Worm (Caenorhabditis elegans) whole organism, L3 larva: ENCODE results near the gene Y57E12AL.1.

Experiments
- R02D3.7 ChIP-seq: fragments of 150-350 bp; optimal IDR thresholded peaks from 2 replicates; lab custom pipeline; 2014; ENCODE audit warnings: missing biosample characterization, missing genetic modification characterization
- ZK546.5 ChIP-seq: sonication (generic microtip); optimal IDR thresholded peaks from 2 replicates; lab custom pipeline; 2017; ENCODE audit warnings: missing biosample characterization, missing genetic modification characterization
- aly-2 ChIP-seq: fragments of 150-350 bp; optimal IDR thresholded peaks from 2 replicates; lab custom pipeline; 2014; ENCODE audit warnings: missing biosample characterization, missing genetic modification characterization
- ama-1 ChIP-seq: fragments of 150-350 bp; optimal IDR thresholded peaks from 2 replicates; lab custom pipeline; 2018
- ceh-16 ChIP-seq: sonication (generic microtip); optimal IDR thresholded peaks from 2 replicates; lab custom pipeline; 2017; ENCODE audit warnings: missing biosample characterization, missing genetic modification characterization
- ceh-28 ChIP-seq: fragments of 150-350 bp; optimal IDR thresholded peaks from 2 replicates; lab custom pipeline; 2014; ENCODE audit warnings: missing biosample characterization, missing genetic modification reagents, missing genetic modification characterization
- ceh-82 ChIP-seq: fragments of 150-350 bp; optimal IDR thresholded peaks from 2 replicates; lab custom pipeline; 2014; ENCODE audit warnings: missing biosample characterization, missing genetic modification characterization
- ceh-9 ChIP-seq: sonication (generic microtip); optimal IDR thresholded peaks from 2 replicates; lab custom pipeline; 2018; ENCODE audit warnings: missing biosample characterization, missing genetic modification characterization
- daf-12 ChIP-seq: fragments of 150-350 bp; optimal IDR thresholded peaks from 2 replicates; lab custom pipeline; 2014; ENCODE audit warnings: missing biosample characterization, missing genetic modification reagents, missing genetic modification characterization
- egl-5 ChIP-seq: fragments of 150-350 bp; optimal IDR thresholded peaks from 2 replicates; lab custom pipeline; 2017; ENCODE audit warnings: missing biosample characterization, missing genetic modification reagents, missing genetic modification characterization, inconsistent platforms
- elt-2 ChIP-seq: sonication (generic microtip); optimal IDR thresholded peaks from 2 replicates; lab custom pipeline; 2016; ENCODE audit warnings: missing genetic modification reagents, mild to moderate bottlenecking, missing genetic modification characterization, missing compliant biosample characterization
- elt-3 ChIP-seq, 3 experiments: fragments of 150-350 bp in 1 of 3; sonication (generic microtip) in 2 of 3; optimal IDR thresholded peaks; 2 replicates in 2 of 3; 4 replicates in 1 of 3; lab custom pipeline; 2014 to 2017; ENCODE audit warnings: missing biosample characterization in 3 of 3, missing genetic modification characterization in 3 of 3
- eor-1 ChIP-seq, 2 experiments: fragments of 150-350 bp; optimal IDR thresholded peaks; 2 replicates each; lab custom pipeline; 2014 to 2018; ENCODE audit warnings: missing biosample characterization in 2 of 2, missing genetic modification characterization in 2 of 2
- fkh-10 ChIP-seq: sonication (generic microtip); optimal IDR thresholded peaks from 2 replicates; lab custom pipeline; 2017; ENCODE audit warnings: missing biosample characterization, missing genetic modification reagents, missing genetic modification characterization
- fos-1 ChIP-seq: fragments of 150-350 bp; optimal IDR thresholded peaks from 2 replicates; lab custom pipeline; 2014; ENCODE audit warnings: missing biosample characterization, missing genetic modification characterization
- jun-1 ChIP-seq: fragments of 150-350 bp; optimal IDR thresholded peaks from 2 replicates; lab custom pipeline; 2014; ENCODE audit warnings: missing biosample characterization, missing genetic modification reagents, missing genetic modification characterization
- lin-15B ChIP-seq: fragments of 150-350 bp; optimal IDR thresholded peaks from 2 replicates; lab custom pipeline; 2014; ENCODE audit warnings: missing biosample characterization, missing genetic modification characterization
- lin-39 ChIP-seq: fragments of 150-350 bp; optimal IDR thresholded peaks from 2 replicates; lab custom pipeline; 2018; ENCODE audit warnings: missing biosample characterization, missing genetic modification reagents, missing genetic modification characterization
- lsy-12 ChIP-seq: sonication (generic microtip); optimal IDR thresholded peaks from 2 replicates; lab custom pipeline; 2016; ENCODE audit warnings: mild to moderate bottlenecking, missing genetic modification characterization, missing compliant biosample characterization
- mdl-1 ChIP-seq: fragments of 150-350 bp; optimal IDR thresholded peaks from 2 replicates; lab custom pipeline; 2014; ENCODE audit warnings: missing biosample characterization, missing genetic modification characterization
- mml-1 ChIP-seq: fragments of 150-350 bp; sonication (generic microtip); optimal IDR thresholded peaks from 3 replicates; lab custom pipeline; 2014; ENCODE audit warnings: missing biosample characterization, missing genetic modification characterization
- nhr-23 ChIP-seq: fragments of 150-350 bp; optimal IDR thresholded peaks from 2 replicates; lab custom pipeline; 2014; ENCODE audit warnings: missing biosample characterization, missing genetic modification reagents, missing genetic modification characterization
- nhr-237 ChIP-seq: fragments of 150-350 bp; optimal IDR thresholded peaks from 2 replicates; lab custom pipeline; 2014; ENCODE audit warnings: missing biosample characterization, missing genetic modification characterization
- nhr-25 ChIP-seq: sonication (generic microtip); optimal IDR thresholded peaks from 2 replicates; lab custom pipeline; 2017; ENCODE audit warnings: missing biosample characterization, missing genetic modification characterization
- nhr-28 ChIP-seq: fragments of 150-350 bp; optimal IDR thresholded peaks from 2 replicates; lab custom pipeline; 2014; ENCODE audit warnings: missing biosample characterization, missing genetic modification characterization
- nhr-67 ChIP-seq: fragments of 150-350 bp; optimal IDR thresholded peaks from 2 replicates; lab custom pipeline; 2014; ENCODE audit warnings: missing biosample characterization, missing genetic modification characterization
- nhr-76 ChIP-seq: fragments of 150-350 bp; sonication (generic microtip); optimal IDR thresholded peaks from 5 replicates; lab custom pipeline; 2014; ENCODE audit warnings: missing biosample characterization, missing genetic modification characterization
- nhr-77 ChIP-seq: fragments of 150-350 bp; optimal IDR thresholded peaks from 2 replicates; lab custom pipeline; 2014; ENCODE audit warnings: missing biosample characterization, missing genetic modification characterization
- pqm-1 ChIP-seq: fragments of 150-350 bp; optimal IDR thresholded peaks from 2 replicates; lab custom pipeline; 2017; ENCODE audit warnings: missing biosample characterization, missing genetic modification characterization, inconsistent platforms
- sea-2 ChIP-seq: fragments of 150-350 bp; sonication (generic microtip); optimal IDR thresholded peaks from 4 replicates; lab custom pipeline; 2014; ENCODE audit warnings: missing biosample characterization, missing genetic modification reagents, missing genetic modification characterization
- skn-1 ChIP-seq: fragments of 150-350 bp; optimal IDR thresholded peaks from 2 replicates; lab custom pipeline; 2014; ENCODE audit warnings: missing biosample characterization, missing genetic modification characterization
- snpc-4 ChIP-seq: fragments of 150-350 bp; optimal IDR thresholded peaks from 2 replicates; lab custom pipeline; 2014; ENCODE audit warnings: missing biosample characterization, missing genetic modification characterization
- tbx-2 ChIP-seq: sonication (generic microtip); optimal IDR thresholded peaks from 2 replicates; lab custom pipeline; 2016; ENCODE audit warnings: mild to moderate bottlenecking, missing genetic modification characterization, missing compliant biosample characterization
- unc-39 ChIP-seq: sonication (generic microtip); optimal IDR thresholded peaks from 4 replicates; lab custom pipeline; 2017; ENCODE audit warnings: missing biosample characterization, missing genetic modification characterization
- unc-62 ChIP-seq: fragments of 150-350 bp; sonication (generic microtip); optimal IDR thresholded peaks from 4 replicates; lab custom pipeline; 2014; ENCODE audit warnings: missing biosample characterization, missing genetic modification reagents, missing genetic modification characterization
- zag-1 ChIP-seq: fragments of 150-350 bp; optimal IDR thresholded peaks from 2 replicates; lab custom pipeline; 2014; ENCODE audit warnings: missing biosample characterization, missing genetic modification characterization

Y57E12AL.1 gene

DNA sequence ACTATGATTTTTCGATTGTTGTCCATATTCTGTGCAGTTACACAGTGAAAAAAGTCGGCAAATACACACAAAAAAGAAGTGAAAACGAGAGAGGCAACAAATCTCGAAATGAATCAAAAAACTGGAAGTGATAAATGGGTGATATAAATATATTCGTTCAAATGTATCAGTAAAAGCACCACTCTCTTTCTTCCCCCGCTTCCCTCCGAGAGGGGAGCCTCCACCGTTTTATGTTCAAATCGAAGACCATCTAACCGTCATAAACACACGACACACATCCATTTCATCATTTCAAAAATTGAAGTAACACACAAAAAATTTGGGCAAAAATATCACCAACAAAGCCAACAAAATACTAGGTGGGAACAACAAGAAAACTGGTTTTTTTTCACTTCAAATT lies 33.3 kb upstream of the Y57E12AL.1 start, which contains the start of gene F20A1.6:
Gene F20A1.6, minus strand, starts transcription at position 101 of the 400 bp plus-strand sequence.
- TF ChIP-seq ZK546.5 (no peak), nhr-77 (tag; lab: Kevin White, UChicago) (no peak), unc-62 (GFP tag; lab: Kevin White, UChicago) (no peak), egl-5 (no peak), lin-39 (tag; lab: Kevin White, UChicago) (no peak), mdl-1 (no peak), ceh-9 (tag; lab: Kevin White, UChicago) (no peak), daf-12 (no peak), mml-1 (no peak), elt-2 (tag; lab: Kevin White, UChicago) (no peak), fkh-10 (no peak), ceh-28 (tag; lab: Kevin White, UChicago) (no peak), elt-3 (tag; optimal IDR thresholded peaks at IDR 0.05; lab: Kevin White, UChicago) (no peak)

DNA sequence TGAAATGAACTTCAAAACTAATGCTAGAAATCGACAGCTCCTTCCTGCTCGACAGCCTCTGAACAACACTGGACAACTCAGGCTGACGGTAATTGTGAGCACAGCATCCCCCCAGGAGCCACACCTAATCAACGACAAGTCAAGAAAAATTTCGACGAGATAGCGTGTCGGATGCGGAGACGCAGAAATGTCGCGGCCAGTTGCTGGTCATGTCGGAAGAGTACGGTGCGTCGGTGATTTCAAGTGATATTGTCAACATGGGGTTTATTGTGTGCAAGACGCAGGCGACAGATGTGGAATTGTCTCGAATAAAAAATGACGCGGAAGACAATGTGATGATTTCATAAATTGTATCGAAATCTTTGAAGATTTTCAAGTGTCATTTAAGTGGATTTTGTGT lies 23.9 kb upstream of the Y57E12AL.1 start, which contains the start of gene twk-11:
Gene twk-11, minus strand, starts transcription at position 101 of the 400 bp plus-strand sequence.
- TF ChIP-seq ama-1 (lab: Kevin White, UChicago) (no peak), eor-1 (tag; optimal IDR thresholded peaks at IDR 0.05; lab: Kevin White, UChicago) (no peak), nhr-237 (tag; lab: Kevin White, UChicago) (no peak), lin-15B (tag; lab: Kevin White, UChicago) (no peak), daf-12 (no peak), lin-39 (tag; lab: Kevin White, UChicago) (no peak), snpc-4 (tag; lab: Kevin White, UChicago) (no peak), nhr-23 (tag; lab: Kevin White, UChicago) (no peak), egl-5 (no peak), tbx-2 (no peak), skn-1 (tag; lab: Kevin White, UChicago) (no peak), mdl-1 (no peak), nhr-67 (tag; lab: Kevin White, UChicago) (no peak), ceh-28 (tag; lab: Kevin White, UChicago) (no peak), ceh-82 (no peak), unc-62 (GFP tag; lab: Kevin White, UChicago) (no peak), nhr-76 (tag; lab: Kevin White, UChicago) (no peak), fos-1 (tag; lab: Kevin White, UChicago) (no peak)

DNA sequence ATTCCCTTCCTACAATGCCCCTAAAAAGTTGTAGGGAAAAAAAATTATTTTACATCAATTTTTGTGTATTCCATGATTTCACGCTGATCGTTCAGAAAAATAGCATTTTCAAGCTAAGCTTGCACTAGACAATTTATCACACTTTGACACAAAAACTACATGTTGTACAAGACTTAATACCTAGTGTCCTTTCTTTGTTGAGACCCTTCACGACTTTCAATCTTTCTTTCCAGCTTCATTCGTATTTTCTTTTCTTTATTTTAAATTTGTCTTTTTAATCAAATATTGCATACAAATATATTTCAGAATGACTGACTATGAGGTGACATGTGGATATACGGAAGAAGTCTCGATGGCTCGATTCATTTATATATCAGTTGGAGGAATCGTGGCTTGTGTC lies 14.3 kb upstream of the Y57E12AL.1 start, which contains the start of gene F20A1.2:
Gene F20A1.2, plus strand, starts transcription at position 301 of the 400 bp plus-strand sequence.
- TF ChIP-seq R02D3.7 (tag; lab: Kevin White, UChicago) = no peak
- TF ChIP-seq, all 47 proteins: peak for 0

DNA sequence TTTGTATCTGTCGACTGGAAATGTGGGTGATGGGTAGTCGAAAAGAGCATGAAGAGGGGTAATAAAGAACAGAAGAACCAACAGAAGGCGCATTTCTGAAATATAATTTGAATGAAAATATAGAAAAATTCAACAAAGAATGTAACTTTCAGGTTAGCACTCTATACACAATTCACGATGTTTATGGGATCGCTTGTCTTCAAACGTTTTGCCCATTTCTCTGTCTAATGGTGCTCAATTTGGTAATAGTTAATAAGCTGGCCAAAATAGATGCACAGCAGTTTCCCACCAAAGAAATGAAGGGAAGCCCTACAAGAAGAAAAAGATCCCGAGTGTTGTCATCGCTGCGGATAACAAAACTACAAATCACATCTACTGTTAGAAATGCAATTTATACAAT lies 12.8 kb upstream of the Y57E12AL.1 start, which contains the start of gene F20A1.8:
Gene F20A1.8, minus strand, starts transcription at position 101 of the 400 bp plus-strand sequence.
- TF ChIP-seq unc-39 (tag; lab: Kevin White, UChicago) = no peak
- TF ChIP-seq egl-5 = no peak
- no peak for TF ChIP-seq fkh-10
- no peak for TF ChIP-seq nhr-25 (tag; lab: Kevin White, UChicago)
- TF ChIP-seq mdl-1 = no peak
- no peak for TF ChIP-seq pqm-1 (tag; lab: Kevin White, UChicago)
- no peak for TF ChIP-seq mml-1
- TF ChIP-seq jun-1 (tag; lab: Kevin White, UChicago) = no peak
- TF ChIP-seq zag-1 (tag; lab: Kevin White, UChicago) = no peak

DNA sequence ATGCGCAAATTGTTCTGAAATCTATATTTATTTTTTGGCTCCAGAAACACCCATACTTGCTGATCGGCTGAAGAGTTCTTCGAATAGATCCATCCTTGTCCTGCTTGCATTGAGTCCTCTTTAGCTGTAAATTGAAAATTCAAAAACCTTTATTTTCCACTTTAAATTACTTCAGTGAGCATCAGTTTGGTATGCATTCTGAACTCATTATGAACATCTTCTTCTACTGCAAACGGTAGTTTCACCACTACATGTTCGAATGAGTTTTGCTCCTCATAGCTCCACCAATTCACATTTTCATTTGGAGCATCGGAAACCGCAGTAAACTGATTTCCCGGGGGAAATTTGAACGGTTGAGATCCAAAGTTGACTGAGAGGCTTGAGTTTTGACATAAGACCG lies 10.2 kb upstream of the Y57E12AL.1 start:
- no peak for TF ChIP-seq ceh-16
- TF ChIP-seq daf-12 = no peak
- TF ChIP-seq nhr-77 (tag; lab: Kevin White, UChicago) = no peak
- no peak for TF ChIP-seq lsy-12 (tag; lab: Kevin White, UChicago)
- no peak for TF ChIP-seq ceh-82
- no peak for TF ChIP-seq skn-1 (tag; lab: Kevin White, UChicago)
- no peak for TF ChIP-seq tbx-2
- TF ChIP-seq mml-1 = no peak
- no peak for TF ChIP-seq R02D3.7 (tag; lab: Kevin White, UChicago)
- TF ChIP-seq fkh-10 = no peak
- TF ChIP-seq ceh-28 (tag; lab: Kevin White, UChicago) = no peak
- no peak for TF ChIP-seq snpc-4 (tag; lab: Kevin White, UChicago)
- TF ChIP-seq nhr-28 (tag; lab: Kevin White, UChicago) = no peak
- no peak for TF ChIP-seq aly-2 (tag; lab: Kevin White, UChicago)
- no peak for TF ChIP-seq nhr-25 (tag; lab: Kevin White, UChicago)
- no peak for TF ChIP-seq sea-2 (GFP tag; lab: Kevin White, UChicago)
- TF ChIP-seq nhr-23 (tag; lab: Kevin White, UChicago) = no peak
